Worm (Caenorhabditis elegans) whole organism, late embryonic: Measurements from ENCODE around the gene R13D7.2.

Source experiments
- T23F11.4 ChIP-seq: fragments of 200-800 bp; sonication (Bioruptor generic); optimal IDR thresholded peaks from 2 replicates; lab custom pipeline; 2018; ENCODE audit warnings: mild to moderate bottlenecking, missing genetic modification characterization, missing compliant biosample characterization
- che-1 ChIP-seq: sonication (generic microtip); optimal IDR thresholded peaks from 2 replicates; lab custom pipeline; 2016; ENCODE audit warnings: mild to moderate bottlenecking, missing genetic modification characterization, missing compliant biosample characterization
- ets-4 ChIP-seq: sonication (generic microtip); optimal IDR thresholded peaks from 2 replicates; lab custom pipeline; 2016; ENCODE audit warnings: missing genetic modification characterization, missing compliant biosample characterization
- gmeb-2 ChIP-seq: sonication (generic microtip); optimal IDR thresholded peaks from 2 replicates; lab custom pipeline; 2016; ENCODE audit warnings: missing genetic modification characterization, inconsistent platforms, missing compliant biosample characterization
- lim-6 ChIP-seq: sonication (generic microtip); optimal IDR thresholded peaks from 2 replicates; lab custom pipeline; 2016; ENCODE audit warnings: missing genetic modification characterization, missing compliant biosample characterization
- npax-4 ChIP-seq: sonication (generic microtip); optimal IDR thresholded peaks from 2 replicates; lab custom pipeline; 2016; ENCODE audit warnings: missing genetic modification characterization, missing compliant biosample characterization
- pha-4 ChIP-seq: fragments of 150-350 bp; optimal IDR thresholded peaks from 2 replicates; lab custom pipeline; 2018; ENCODE audit warnings: missing biosample characterization, missing genetic modification reagents, missing genetic modification characterization
- zip-5 ChIP-seq: sonication (generic microtip); optimal IDR thresholded peaks from 2 replicates; lab custom pipeline; 2016; ENCODE audit warnings: missing genetic modification characterization, missing compliant biosample characterization

- no peak for TF ChIP-seq ets-4 (tag; lab: Kevin White, UChicago)
- TF ChIP-seq zip-5 (tag; lab: Kevin White, UChicago), result no peak
- TF ChIP-seq npax-4 (tag; lab: Kevin White, UChicago), result no peak
- TF ChIP-seq gmeb-2 (tag; lab: Kevin White, UChicago), result no peak
- TF ChIP-seq che-1 (tag; lab: Kevin White, UChicago), result no peak
- no peak for TF ChIP-seq pha-4 (tag; lab: Kevin White, UChicago)
- TF ChIP-seq T23F11.4, result no peak
- no peak for TF ChIP-seq lim-6 (tag; lab: Kevin White, UChicago)
These were observed 2.0 kb downstream of the R13D7.2 start, which contains the start of gene str-41 for ce11 chrV:7411695-7412094.
